Worm (Caenorhabditis elegans) whole organism, young adult: ENCODE measurements around the gene srbc-31.

ENCODE experiments used
- B0035.1 ChIP-seq: sonication (generic microtip); optimal IDR thresholded peaks from 2 replicates; lab custom pipeline; 2016; ENCODE audit warnings: missing genetic modification characterization, mild to moderate bottlenecking, missing compliant biosample characterization, missing genotype, missing genetic modification reagents
- ZK185.1 ChIP-seq: sonication (generic microtip); optimal IDR thresholded peaks from 2 replicates; lab custom pipeline; 2016; ENCODE audit warnings: mild to moderate bottlenecking, missing genetic modification characterization, missing compliant biosample characterization; ENCODE audit not compliant: poor library complexity, severe bottlenecking
- nfyb-1 ChIP-seq: fragments of 200-800 bp; sonication (Bioruptor generic); IDR thresholded peaks from 2 replicates; pipeline ENCODE4 v1.3.6; 2022; ENCODE audit warnings: missing genetic modification reagents, missing genetic modification characterization, missing compliant biosample characterization
- nhr-90 ChIP-seq: sonication (generic microtip); optimal IDR thresholded peaks from 2 replicates; lab custom pipeline; 2016; ENCODE audit warnings: missing genotype, mild to moderate bottlenecking, missing genetic modification characterization, missing compliant biosample characterization

ce11 chrV:3507691-3508090 lies 30.3 kb upstream of the srbc-31 start, which contains the start of gene str-225:
- TF ChIP-seq nfyb-1, result no peak
- no peak for TF ChIP-seq ZK185.1 (tag; lab: Kevin White, UChicago)
- TF ChIP-seq nhr-90 (tag; lab: Kevin White, UChicago), result no peak
- no peak for TF ChIP-seq B0035.1 (tag; lab: Kevin White, UChicago)
